Fruit fly (Drosophila melanogaster): ENCODE data around the gene CG8281.

DNA sequence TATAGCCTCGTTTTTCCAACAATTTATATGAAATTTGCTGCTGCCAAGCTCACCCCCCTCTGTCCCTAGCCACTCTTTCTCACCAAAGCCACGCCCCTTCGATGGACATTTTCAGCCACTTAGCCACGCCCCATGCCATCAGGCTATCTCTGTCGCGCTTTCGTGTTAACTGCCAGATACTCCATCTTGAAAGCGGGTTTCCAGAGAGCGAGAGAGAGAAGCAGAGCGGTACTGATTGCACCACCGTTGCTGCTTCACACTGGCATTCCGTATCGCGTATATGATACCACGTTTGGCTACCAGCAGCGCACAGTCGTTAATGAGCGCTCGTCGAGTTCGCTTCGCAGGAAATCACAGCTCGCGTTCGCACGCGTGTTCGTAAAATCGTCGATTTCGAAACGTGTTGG is 35.6 kb downstream of the CG8281 start, which contains the start of gene exex:
- TF ChIP-seq pan (optimal IDR thresholded peaks at IDR 0.05) (no peak), EcR (GFP tag; optimal IDR thresholded peaks at IDR 0.05) (no peak)

Data from whole organism.